Fruit fly (Drosophila melanogaster): ENCODE results near the gene CG11741.

DNA sequence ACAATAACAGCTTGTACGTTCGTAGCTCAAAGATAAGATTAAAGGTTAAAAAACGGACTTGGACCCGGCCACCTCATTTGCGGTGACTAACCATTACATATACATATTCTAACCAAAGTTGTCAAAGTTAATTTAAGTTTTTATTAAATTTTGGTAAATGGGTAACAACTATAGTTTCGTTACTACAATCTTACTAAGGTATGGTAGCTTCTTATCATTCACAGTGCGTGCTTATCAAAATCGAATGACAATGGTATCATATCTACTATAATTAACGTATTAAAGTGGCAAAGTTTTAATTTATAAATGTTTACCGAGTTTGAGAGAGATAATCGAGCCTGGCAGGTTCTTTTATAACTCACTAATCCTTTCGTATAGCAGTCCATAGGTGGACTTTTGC is 9.5 kb downstream of the CG11741 start:
- TF ChIP-seq Dll (optimal IDR thresholded peaks at IDR 0.05) (no peak), psq (optimal IDR thresholded peaks at IDR 0.05) (no peak)
